Worm (Caenorhabditis elegans): Measurements from ENCODE around the gene pycr-1.

DNA sequence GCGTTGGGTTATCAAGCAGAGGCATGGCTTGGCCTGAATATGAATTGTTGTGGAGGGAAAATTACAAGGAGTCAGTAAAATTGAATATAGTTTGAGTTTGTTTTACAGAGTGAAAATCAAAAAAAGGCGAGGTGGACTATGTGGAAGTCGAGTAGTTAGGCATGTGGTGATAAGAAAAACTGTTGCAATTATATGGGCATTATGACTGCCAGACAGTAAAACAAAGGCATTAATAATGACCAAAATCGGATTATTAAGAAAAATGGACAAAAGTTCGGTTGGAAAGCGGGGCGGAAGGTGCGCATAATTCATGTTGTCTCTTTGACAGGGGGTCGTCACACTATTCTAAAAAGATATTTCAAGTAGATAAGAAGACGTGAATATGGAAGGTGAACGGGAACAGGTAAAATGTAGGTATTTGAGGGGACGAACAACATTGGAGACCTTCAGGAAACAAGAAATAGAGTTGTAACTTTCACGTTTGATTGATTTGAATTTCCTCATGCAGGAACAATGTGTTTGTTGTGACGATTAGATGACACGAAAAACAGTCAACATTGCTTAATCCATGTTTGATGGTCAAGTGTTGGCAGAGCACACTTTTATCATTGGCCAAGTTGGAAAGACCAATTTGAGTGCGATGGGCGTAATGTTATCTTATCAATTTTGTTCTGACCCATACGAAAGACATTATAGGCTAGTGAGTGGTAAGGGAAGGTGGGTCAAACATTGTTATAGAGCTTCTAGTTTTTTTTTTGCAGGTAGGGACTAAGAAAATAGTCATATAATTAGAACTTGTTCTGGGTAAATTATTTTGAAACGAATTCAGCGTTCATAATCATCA lies 7.6 kb downstream of the pycr-1 start, which contains the start of gene mfsd-11:
- TF ChIP-seq unc-39 (tag; optimal IDR thresholded peaks at IDR 0.05): no peak
- no peak for TF ChIP-seq nhr-77 (tag; optimal IDR thresholded peaks at IDR 0.05)
- no peak for TF ChIP-seq nhr-6 (tag; optimal IDR thresholded peaks at IDR 0.05)
- no peak for TF ChIP-seq unc-62 (GFP tag; optimal IDR thresholded peaks at IDR 0.05)
- TF ChIP-seq egl-27 (tag; optimal IDR thresholded peaks at IDR 0.05): no peak
